Fruit fly (Drosophila melanogaster): ENCODE data around the gene GstD11.

The GstD11 gene

DNA sequence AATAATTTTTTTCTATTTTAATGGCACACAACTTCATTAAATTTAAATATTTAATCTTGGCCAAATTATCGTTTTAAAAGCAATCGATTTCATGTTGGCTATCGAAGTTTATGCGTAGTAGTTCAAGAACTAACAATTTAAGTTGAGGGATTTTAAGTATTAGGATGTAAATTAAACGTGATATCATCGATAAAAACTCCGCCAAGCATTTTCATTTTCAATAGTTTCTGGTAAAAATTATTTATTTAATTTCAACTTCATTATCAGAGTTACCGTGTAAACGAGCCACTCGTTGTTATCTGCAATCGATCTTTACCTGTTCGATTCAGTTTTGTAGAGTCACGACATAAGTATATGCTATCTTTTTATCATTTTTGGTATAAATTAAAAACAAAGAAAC is 19.8 kb downstream of the GstD11 start (continued):
- TF ChIP-seq CG34406 (GFP tag; optimal IDR thresholded peaks at IDR 0.05) = peak; percentile 97
- peak; percentile 94 for TF ChIP-seq CG6276 (GFP tag; optimal IDR thresholded peaks at IDR 0.05)
- TF ChIP-seq fd85E (GFP tag; optimal IDR thresholded peaks at IDR 0.05) = peak; percentile 97
- TF ChIP-seq CG7368 (GFP tag; optimal IDR thresholded peaks at IDR 0.05) = peak; percentile 98
- peak; percentile 96 for TF ChIP-seq CG6792 (GFP tag; optimal IDR thresholded peaks at IDR 0.05)
- TF ChIP-seq CG32006 (GFP tag; optimal IDR thresholded peaks at IDR 0.05) = peak; percentile 92
- peak; percentile 96 for TF ChIP-seq CG31627 (GFP tag; optimal IDR thresholded peaks at IDR 0.05)
- peak; percentile 95 for TF ChIP-seq OdsH (GFP tag; optimal IDR thresholded peaks at IDR 0.05)
- peak; percentile 98 for TF ChIP-seq CG3032 (tag; optimal IDR thresholded peaks at IDR 0.05)
- peak; percentile 100 for TF ChIP-seq CG3919 (GFP tag; optimal IDR thresholded peaks at IDR 0.05)
- no peak for TF ChIP-seq Hr38 (GFP tag; optimal IDR thresholded peaks at IDR 0.05)
- peak; percentile 95 for TF ChIP-seq CG15336 (GFP tag; IDR thresholded peaks at IDR 0.05)
- TF ChIP-seq Sox102F (GFP tag; optimal IDR thresholded peaks at IDR 0.05) = peak; percentile 98
- TF ChIP-seq salr (GFP tag; optimal IDR thresholded peaks at IDR 0.05) = peak in 1 of 2 experiments; percentile 94
- TF ChIP-seq CG11902 (GFP tag; optimal IDR thresholded peaks at IDR 0.05) = peak; percentile 96

DNA sequence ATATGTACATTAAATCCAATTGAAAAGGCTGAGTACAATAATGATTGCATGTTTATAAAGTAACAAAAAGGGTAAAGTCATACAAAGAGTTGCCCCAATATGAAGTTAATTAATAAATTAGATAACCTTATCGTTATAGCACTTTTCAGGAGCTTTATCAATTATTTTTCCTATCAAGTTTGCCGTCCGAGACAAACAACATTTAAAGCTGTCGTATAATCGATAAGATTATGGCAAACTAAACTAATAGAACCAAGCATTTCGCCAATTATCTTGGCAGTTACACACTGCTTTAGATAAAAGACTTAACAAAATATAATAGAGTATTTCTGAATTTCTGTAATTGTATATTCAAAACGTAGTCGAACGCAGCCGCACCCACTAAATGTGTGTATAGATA is 22.0 kb downstream of the GstD11 start:
- TF ChIP-seq Ets96B (tag; optimal IDR thresholded peaks at IDR 0.05) (no peak), CG6276 (GFP tag; optimal IDR thresholded peaks at IDR 0.05) (no peak), Eip93F (GFP tag; optimal IDR thresholded peaks at IDR 0.05) (peak; percentile 26), Blimp-1 (GFP tag; optimal IDR thresholded peaks at IDR 0.05) (no peak), achi (GFP tag; optimal IDR thresholded peaks at IDR 0.05) (no peak), Hr4 (GFP tag; optimal IDR thresholded peaks at IDR 0.05) (no peak), CG1621 (tag; optimal IDR thresholded peaks at IDR 0.05) (no peak), svp (GFP tag) (no peak), vri (GFP tag; optimal IDR thresholded peaks at IDR 0.05) (peak; percentile 18), dsx (GFP tag; optimal IDR thresholded peaks at IDR 0.05; ENCODE audit: poor library complexity, severe bottlenecking) (no peak), CG10631 (GFP tag; optimal IDR thresholded peaks at IDR 0.05) (no peak), Ets21C (GFP tag; optimal IDR thresholded peaks at IDR 0.05) (no peak), CG34406 (GFP tag; optimal IDR thresholded peaks at IDR 0.05) (no peak), CG6808 (GFP tag; optimal IDR thresholded peaks at IDR 0.05) (no peak), Hr39 (GFP tag; optimal IDR thresholded peaks at IDR 0.05) (no peak), CG32006 (GFP tag; optimal IDR thresholded peaks at IDR 0.05) (no peak)

DNA sequence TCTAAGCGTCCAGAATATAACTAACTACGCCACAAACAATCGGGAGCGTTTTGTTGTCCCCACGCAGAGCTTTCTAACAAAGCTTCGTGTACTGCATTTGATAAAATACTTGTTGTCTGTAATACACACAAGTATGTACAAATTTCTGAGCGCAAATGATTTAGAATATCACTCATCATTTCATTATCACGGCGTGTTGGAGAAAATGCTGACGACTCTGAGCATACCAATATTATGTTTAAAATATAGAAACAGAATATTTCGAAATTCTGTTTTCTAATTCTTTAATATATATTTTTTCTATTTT is 22.7 kb downstream of the GstD11 start, which contains the start of gene Cyp9f2:
Cyp9f2 (minus strand) TSS at position 101 of the 307 bp plus-strand sequence.
- TF ChIP-seq fkh (GFP tag; optimal IDR thresholded peaks at IDR 0.05) (no peak), Sox102F (GFP tag; optimal IDR thresholded peaks at IDR 0.05) (no peak), esn (GFP tag; optimal IDR thresholded peaks at IDR 0.05) (no peak), achi (GFP tag; optimal IDR thresholded peaks at IDR 0.05) (no peak), CG11902 (GFP tag; optimal IDR thresholded peaks at IDR 0.05) (no peak), CG6276 (GFP tag; optimal IDR thresholded peaks at IDR 0.05) (no peak), CG8119 (GFP tag; IDR thresholded peaks at IDR 0.05) (no peak), eg (GFP tag; IDR thresholded peaks at IDR 0.05) (no peak), Ets21C (GFP tag; optimal IDR thresholded peaks at IDR 0.05) (no peak), Hr38 (GFP tag; optimal IDR thresholded peaks at IDR 0.05) (no peak), CG4318 (GFP tag; optimal IDR thresholded peaks at IDR 0.05) (no peak), CG34406 (GFP tag; optimal IDR thresholded peaks at IDR 0.05) (no peak), CG10631 (GFP tag; optimal IDR thresholded peaks at IDR 0.05) (no peak), Ets96B (tag; optimal IDR thresholded peaks at IDR 0.05) (no peak), dsx (GFP tag; optimal IDR thresholded peaks at IDR 0.05; ENCODE audit: poor library complexity, severe bottlenecking) (no peak), CG8632 (GFP tag; optimal IDR thresholded peaks at IDR 0.05) (no peak), Eip93F (GFP tag; optimal IDR thresholded peaks at IDR 0.05) (no peak)

All from whole organism, prepupa.